Worm (Caenorhabditis elegans): ENCODE results near the gene str-163.

ce11 chrIV:4934103-4934502 lies 19.9 kb upstream of the str-163 start, which contains the start of gene str-153:
- TF ChIP-seq snpc-4 (tag; optimal IDR thresholded peaks at IDR 0.05), result no peak
- TF ChIP-seq ceh-20 (GFP tag; IDR thresholded peaks at IDR 0.05), result no peak
- no peak for TF ChIP-seq nhr-11 (tag; optimal IDR thresholded peaks at IDR 0.05)
- no peak for TF ChIP-seq pqm-1 (tag; optimal IDR thresholded peaks at IDR 0.05)
- no peak for TF ChIP-seq mxl-2 (GFP tag; conservative IDR thresholded peaks at IDR 0.05)
- TF ChIP-seq dve-1 (tag; optimal IDR thresholded peaks at IDR 0.05; ENCODE audit: insufficient read depth), result no peak
- TF ChIP-seq ceh-28 (tag; optimal IDR thresholded peaks at IDR 0.05), result no peak
- TF ChIP-seq nhr-237 (tag; optimal IDR thresholded peaks at IDR 0.05), result no peak
- TF ChIP-seq pha-4 (GFP tag; IDR thresholded peaks at IDR 0.05), result no peak
- TF ChIP-seq pha-4 (tag; optimal IDR thresholded peaks at IDR 0.05), result no peak
- TF ChIP-seq rbr-2 (tag; optimal IDR thresholded peaks at IDR 0.05), result no peak
- TF ChIP-seq lin-29 (GFP tag; IDR thresholded peaks at IDR 0.05), result no peak

Measured in whole organism, L4 larva.